Fruit fly (Drosophila melanogaster): ENCODE data around the gene Ranbp21.

Ranbp21 gene

dm6 chrX:19622924-19623323 lies 29.1 kb downstream of the Ranbp21 start, which contains the start of the genes Naa20A and MKP-4:
TSS of gene Naa20A (minus strand) at chrX:19623074.
TSS of gene MKP-4 (plus strand) at chrX:19623114.
- no peak for TF ChIP-seq noc (tag; optimal IDR thresholded peaks at IDR 0.05)

- no peak for TF ChIP-seq noc (tag; optimal IDR thresholded peaks at IDR 0.05)
These were observed 30.9 kb downstream of the Ranbp21 start, which contains the start of gene CG14221 for dm6 chrX:19621145-19621544. TSS of gene CG14221 (minus strand) at chrX:19621245.

dm6 chrX:19618183-19618740 lies 33.8 kb downstream of the Ranbp21 start, which contains the start of the genes Pstk and Tim9b:
TSS of gene Pstk (minus strand) at chrX:19618537.
TSS of gene Tim9b (minus strand) at chrX:19618537.
- no peak for TF ChIP-seq noc (tag; optimal IDR thresholded peaks at IDR 0.05)

- TF ChIP-seq noc (tag; optimal IDR thresholded peaks at IDR 0.05): no peak
These were observed 35.9 kb downstream of the Ranbp21 start, which contains the start of gene CG14210 for dm6 chrX:19615990-19616663. TSS of gene CG14210 (plus strand) at chrX:19616196.

- no peak for TF ChIP-seq noc (tag; optimal IDR thresholded peaks at IDR 0.05)
These were observed 38.6 kb downstream of the Ranbp21 start for dm6 chrX:19613473-19613872.

dm6 chrX:19611226-19611625 lies 40.8 kb downstream of the Ranbp21 start, which contains the start of the genes Shawn and Tyler:
TSS of gene Shawn (plus strand) at chrX:19611526.
TSS of gene Tyler (plus strand) at chrX:19611526.
- TF ChIP-seq noc (tag; optimal IDR thresholded peaks at IDR 0.05): no peak

dm6 chrX:19608042-19608609 lies 43.9 kb downstream of the Ranbp21 start:
- peak; percentile 57 for TF ChIP-seq noc (tag; optimal IDR thresholded peaks at IDR 0.05)

- no peak for TF ChIP-seq noc (tag; optimal IDR thresholded peaks at IDR 0.05)
These were observed 45.1 kb downstream of the Ranbp21 start for dm6 chrX:19606971-19607370.

- no peak for TF ChIP-seq noc (tag; optimal IDR thresholded peaks at IDR 0.05)
These were observed 45.5 kb downstream of the Ranbp21 start for dm6 chrX:19606558-19606957.

- TF ChIP-seq noc (tag; optimal IDR thresholded peaks at IDR 0.05): no peak
These were observed 46.2 kb downstream of the Ranbp21 start for dm6 chrX:19605915-19606314.

dm6 chrX:19604997-19605396 lies 47.1 kb downstream of the Ranbp21 start, which contains the start of gene CG14207:
TSS of gene CG14207 (plus strand) at chrX:19605199.
- TF ChIP-seq noc (tag; optimal IDR thresholded peaks at IDR 0.05): peak; percentile 44

dm6 chrX:19603953-19604352 lies 48.1 kb downstream of the Ranbp21 start:
- TF ChIP-seq noc (tag; optimal IDR thresholded peaks at IDR 0.05): peak; percentile 66

- no peak for TF ChIP-seq noc (tag; optimal IDR thresholded peaks at IDR 0.05)
These were observed 49.6 kb downstream of the Ranbp21 start for dm6 chrX:19602483-19602882.

- TF ChIP-seq noc (tag; optimal IDR thresholded peaks at IDR 0.05): no peak
These were observed 50.4 kb downstream of the Ranbp21 start, which contains the start of gene CG14220 for dm6 chrX:19601644-19602043. TSS of gene CG14220 (minus strand) at chrX:19601851.

dm6 chrX:19598503-19598902 lies 53.6 kb downstream of the Ranbp21 start:
- TF ChIP-seq noc (tag; optimal IDR thresholded peaks at IDR 0.05): no peak

dm6 chrX:19597684-19598363 lies 54.2 kb downstream of the Ranbp21 start, which contains the start of gene RpS10b:
TSS of gene RpS10b (plus strand) at chrX:19598031.
- TF ChIP-seq noc (tag; optimal IDR thresholded peaks at IDR 0.05): peak; percentile 74

Measured in whole organism, larva.